Worm (Caenorhabditis elegans): ENCODE measurements around the gene fbxb-39.

DNA sequence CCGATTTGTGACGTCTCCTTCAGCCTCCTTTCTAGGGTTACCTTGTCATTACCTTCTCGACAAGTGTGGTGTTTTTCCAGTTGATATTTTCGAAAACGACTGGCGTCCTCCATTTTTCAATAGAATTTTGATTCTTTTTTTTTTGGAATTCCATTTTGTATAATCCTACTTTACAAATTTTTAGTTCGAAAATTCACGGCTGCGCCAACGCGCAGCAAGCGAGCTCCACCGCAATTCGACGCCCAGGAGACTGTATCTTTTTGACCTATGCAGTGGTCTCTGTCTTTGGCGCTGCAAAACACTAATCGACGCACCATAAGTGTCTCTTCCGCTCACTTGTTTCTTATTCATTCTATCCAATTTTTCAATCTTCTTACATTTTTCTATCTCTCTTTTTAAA is 49.1 kb downstream of the fbxb-39 start, which contains the start of gene fbxc-42:
- TF ChIP-seq dao-5 (tag; optimal IDR thresholded peaks at IDR 0.05) = no peak
- TF ChIP-seq W03F9.2 (tag; optimal IDR thresholded peaks at IDR 0.05) = no peak

Data from whole organism, L4/young adult.